Worm (Caenorhabditis elegans) whole organism, L1 larva: ENCODE results near the gene acl-3.

Source experiments
- fkh-10 ChIP-seq: sonication (generic microtip); optimal IDR thresholded peaks from 2 replicates; lab custom pipeline; 2017; ENCODE audit warnings: missing biosample characterization, missing genetic modification reagents, missing genetic modification characterization
- lin-39 ChIP-seq: fragments of 150-350 bp; optimal IDR thresholded peaks from 2 replicates; lab custom pipeline; 2014; ENCODE audit warnings: missing biosample characterization, missing genetic modification reagents, missing genetic modification characterization

- TF ChIP-seq fkh-10 (no peak), lin-39 (tag; lab: Kevin White, UChicago) (no peak)
Measured at ce11 chrIV:11695634-11696033, 43.8 kb upstream of the acl-3 start.
